Worm (Caenorhabditis elegans) whole organism, L3 larva: Measurements from ENCODE around the gene ncx-7.

ENCODE experiments used
- ceh-28 ChIP-seq: fragments of 150-350 bp; optimal IDR thresholded peaks from 2 replicates; lab custom pipeline; 2014; ENCODE audit warnings: missing biosample characterization, missing genetic modification reagents, missing genetic modification characterization
- ceh-82 ChIP-seq: fragments of 150-350 bp; optimal IDR thresholded peaks from 2 replicates; lab custom pipeline; 2014; ENCODE audit warnings: missing biosample characterization, missing genetic modification characterization
- ceh-9 ChIP-seq: sonication (generic microtip); optimal IDR thresholded peaks from 2 replicates; lab custom pipeline; 2018; ENCODE audit warnings: missing biosample characterization, missing genetic modification characterization
- daf-12 ChIP-seq: fragments of 150-350 bp; optimal IDR thresholded peaks from 2 replicates; lab custom pipeline; 2014; ENCODE audit warnings: missing biosample characterization, missing genetic modification reagents, missing genetic modification characterization
- egl-5 ChIP-seq: fragments of 150-350 bp; optimal IDR thresholded peaks from 2 replicates; lab custom pipeline; 2017; ENCODE audit warnings: missing biosample characterization, missing genetic modification reagents, missing genetic modification characterization, inconsistent platforms
- elt-2 ChIP-seq: sonication (generic microtip); optimal IDR thresholded peaks from 2 replicates; lab custom pipeline; 2016; ENCODE audit warnings: missing genetic modification reagents, mild to moderate bottlenecking, missing genetic modification characterization, missing compliant biosample characterization
- elt-3 ChIP-seq, 3 experiments: fragments of 150-350 bp in 1 of 3; sonication (generic microtip) in 2 of 3; optimal IDR thresholded peaks; 2 replicates in 2 of 3; 4 replicates in 1 of 3; lab custom pipeline; 2014 to 2017; ENCODE audit warnings: missing biosample characterization in 3 of 3, missing genetic modification characterization in 3 of 3
- fkh-2 ChIP-seq: fragments of 150-350 bp; optimal IDR thresholded peaks from 2 replicates; lab custom pipeline; 2014; ENCODE audit warnings: missing biosample characterization, missing genetic modification reagents, missing genetic modification characterization
- fos-1 ChIP-seq: fragments of 150-350 bp; optimal IDR thresholded peaks from 2 replicates; lab custom pipeline; 2014; ENCODE audit warnings: missing biosample characterization, missing genetic modification characterization
- jun-1 ChIP-seq: fragments of 150-350 bp; optimal IDR thresholded peaks from 2 replicates; lab custom pipeline; 2014; ENCODE audit warnings: missing biosample characterization, missing genetic modification reagents, missing genetic modification characterization
- lin-15B ChIP-seq: fragments of 150-350 bp; optimal IDR thresholded peaks from 2 replicates; lab custom pipeline; 2014; ENCODE audit warnings: missing biosample characterization, missing genetic modification characterization
- lin-39 ChIP-seq: fragments of 150-350 bp; optimal IDR thresholded peaks from 2 replicates; lab custom pipeline; 2018; ENCODE audit warnings: missing biosample characterization, missing genetic modification reagents, missing genetic modification characterization
- mml-1 ChIP-seq: fragments of 150-350 bp; sonication (generic microtip); optimal IDR thresholded peaks from 3 replicates; lab custom pipeline; 2014; ENCODE audit warnings: missing biosample characterization, missing genetic modification characterization
- nfya-1 ChIP-seq: sonication (generic microtip); optimal IDR thresholded peaks from 2 replicates; lab custom pipeline; 2017; ENCODE audit warnings: missing genetic modification characterization, mild to moderate bottlenecking, missing compliant biosample characterization, antibody characterized with exemption, moderate library complexity; ENCODE audit not compliant: insufficient read depth
- nhr-23 ChIP-seq: fragments of 150-350 bp; optimal IDR thresholded peaks from 2 replicates; lab custom pipeline; 2014; ENCODE audit warnings: missing biosample characterization, missing genetic modification reagents, missing genetic modification characterization
- nhr-25 ChIP-seq: sonication (generic microtip); optimal IDR thresholded peaks from 2 replicates; lab custom pipeline; 2017; ENCODE audit warnings: missing biosample characterization, missing genetic modification characterization
- nhr-28 ChIP-seq: fragments of 150-350 bp; optimal IDR thresholded peaks from 2 replicates; lab custom pipeline; 2014; ENCODE audit warnings: missing biosample characterization, missing genetic modification characterization
- nhr-43 ChIP-seq: sonication (generic microtip); optimal IDR thresholded peaks from 2 replicates; lab custom pipeline; 2016; ENCODE audit warnings: mild to moderate bottlenecking, missing genetic modification characterization, missing compliant biosample characterization; ENCODE audit not compliant: poor library complexity, severe bottlenecking
- nhr-76 ChIP-seq: fragments of 150-350 bp; sonication (generic microtip); optimal IDR thresholded peaks from 5 replicates; lab custom pipeline; 2014; ENCODE audit warnings: missing biosample characterization, missing genetic modification characterization
- nhr-77 ChIP-seq: fragments of 150-350 bp; optimal IDR thresholded peaks from 2 replicates; lab custom pipeline; 2014; ENCODE audit warnings: missing biosample characterization, missing genetic modification characterization
- pha-4 ChIP-seq: fragments of 150-350 bp; optimal IDR thresholded peaks from 2 replicates; lab custom pipeline; 2014; ENCODE audit warnings: missing biosample characterization, missing genetic modification reagents, missing genetic modification characterization
- pqm-1 ChIP-seq: fragments of 150-350 bp; optimal IDR thresholded peaks from 2 replicates; lab custom pipeline; 2017; ENCODE audit warnings: missing biosample characterization, missing genetic modification characterization, inconsistent platforms
- sea-2 ChIP-seq: fragments of 150-350 bp; sonication (generic microtip); optimal IDR thresholded peaks from 4 replicates; lab custom pipeline; 2014; ENCODE audit warnings: missing biosample characterization, missing genetic modification reagents, missing genetic modification characterization
- unc-62 ChIP-seq: fragments of 150-350 bp; sonication (generic microtip); optimal IDR thresholded peaks from 4 replicates; lab custom pipeline; 2014; ENCODE audit warnings: missing biosample characterization, missing genetic modification reagents, missing genetic modification characterization
- zag-1 ChIP-seq: fragments of 150-350 bp; optimal IDR thresholded peaks from 2 replicates; lab custom pipeline; 2014; ENCODE audit warnings: missing biosample characterization, missing genetic modification characterization
- ztf-11 ChIP-seq: fragments of 150-350 bp; optimal IDR thresholded peaks from 2 replicates; lab custom pipeline; 2014; ENCODE audit warnings: missing biosample characterization, missing genetic modification characterization
- ztf-4 ChIP-seq: fragments of 150-350 bp; optimal IDR thresholded peaks from 2 replicates; lab custom pipeline; 2014; ENCODE audit warnings: missing biosample characterization, missing genetic modification characterization

ncx-7 gene

ce11 chrIII:9733333-9733732, 13.2 kb upstream of the ncx-7 start:
- TF ChIP-seq nhr-25 (tag; lab: Kevin White, UChicago) (peak; percentile 2), ceh-82 (tag; lab: Kevin White, UChicago) (no peak), ztf-11 (no peak), nhr-23 (tag; lab: Kevin White, UChicago) (peak; percentile 63)

ce11 chrIII:9731313-9731912, 11.3 kb upstream of the ncx-7 start:
- TF ChIP-seq daf-12 (tag; lab: Kevin White, UChicago) (no peak), unc-62 (GFP tag; lab: Kevin White, UChicago) (peak; percentile 42), lin-39 (tag; lab: Kevin White, UChicago) (peak; percentile 66)

DNA sequence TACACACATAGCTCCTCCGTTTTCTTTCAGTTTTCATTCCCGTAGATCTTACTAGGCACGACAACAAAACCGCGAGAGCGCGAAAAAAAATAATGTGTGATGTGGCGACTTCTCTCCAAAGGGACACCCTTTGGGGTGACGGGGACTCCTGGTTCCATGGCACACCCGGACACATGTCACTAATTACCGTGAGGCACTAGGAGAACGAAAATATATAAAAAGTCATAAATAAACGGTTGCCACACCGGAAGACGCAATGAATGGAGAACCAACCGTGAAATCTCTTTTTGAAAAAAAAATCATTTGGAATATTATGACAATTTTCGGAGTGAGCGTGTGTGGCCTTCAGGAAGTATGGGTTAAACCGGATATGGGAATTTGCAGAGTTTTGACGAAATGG, 10.3 kb upstream of the ncx-7 start:
- TF ChIP-seq nhr-76 (tag; lab: Kevin White, UChicago) (no peak), pha-4 (tag; lab: Kevin White, UChicago) (no peak), zag-1 (no peak), elt-3 (tag; optimal IDR thresholded peaks at IDR 0.05; lab: Kevin White, UChicago) (no peak), nhr-43 (tag; lab: Kevin White, UChicago) (no peak)

DNA sequence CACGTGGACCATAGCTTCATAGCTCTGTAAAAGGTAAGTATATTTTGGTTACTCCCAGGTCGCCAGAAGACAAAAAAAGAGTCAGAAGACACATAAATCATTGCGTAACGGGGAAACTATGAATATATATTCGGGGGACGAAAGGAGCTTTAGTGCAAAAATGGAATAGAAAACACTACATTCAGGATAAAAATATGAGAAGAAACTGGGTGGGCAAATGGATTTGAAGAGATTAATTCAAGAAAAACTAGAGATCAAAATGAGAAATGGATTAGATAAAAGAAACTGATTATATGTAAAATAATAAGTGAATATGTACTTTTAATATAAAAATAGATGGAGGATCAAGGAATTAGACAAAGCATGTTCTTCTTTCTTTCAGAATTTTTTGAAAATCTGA, 7.3 kb upstream of the ncx-7 start, which contains the start of gene C07A9.12:
C07A9.12 (minus strand) TSS at position 101 of the 400 bp plus-strand sequence.
- TF ChIP-seq nhr-28 (tag; lab: Kevin White, UChicago) (no peak), elt-2 (no peak), nhr-43 (tag; lab: Kevin White, UChicago) (no peak), mml-1 (tag; lab: Kevin White, UChicago) (no peak), sea-2 (no peak), nhr-23 (tag; lab: Kevin White, UChicago) (no peak), ztf-11 (no peak), fos-1 (tag; lab: Kevin White, UChicago) (no peak), ceh-9 (tag; lab: Kevin White, UChicago) (no peak), nhr-25 (tag; lab: Kevin White, UChicago) (no peak), unc-62 (GFP tag; lab: Kevin White, UChicago) (no peak), egl-5 (tag; lab: Kevin White, UChicago) (no peak), pqm-1 (tag; lab: Kevin White, UChicago) (no peak), nhr-77 (tag; lab: Kevin White, UChicago) (no peak), pha-4 (tag; lab: Kevin White, UChicago) (no peak), ceh-28 (no peak)
- TF ChIP-seq, all 47 proteins: peak for 0

ce11 chrIII:9725114-9725513, 5.0 kb upstream of the ncx-7 start, which contains the start of gene clec-162:
Gene clec-162 (minus strand): TSS chrIII:9725214.
- no peak for TF ChIP-seq ztf-11
- no peak for TF ChIP-seq ceh-28
- TF ChIP-seq lin-15B, result no peak
- TF ChIP-seq ceh-9 (tag; lab: Kevin White, UChicago), result no peak
- no peak for TF ChIP-seq elt-2
- no peak for TF ChIP-seq ztf-4 (tag; lab: Kevin White, UChicago)
- TF ChIP-seq nhr-76 (tag; lab: Kevin White, UChicago), result no peak
- TF ChIP-seq fkh-2 (tag; lab: Kevin White, UChicago), result no peak
- no peak for TF ChIP-seq fos-1 (tag; lab: Kevin White, UChicago)
- TF ChIP-seq nhr-77 (tag; lab: Kevin White, UChicago), result no peak
- no peak for TF ChIP-seq ceh-82 (tag; lab: Kevin White, UChicago)
- no peak for TF ChIP-seq zag-1
- TF ChIP-seq lin-39 (tag; lab: Kevin White, UChicago), result no peak
- TF ChIP-seq nhr-23 (tag; lab: Kevin White, UChicago), result no peak

DNA sequence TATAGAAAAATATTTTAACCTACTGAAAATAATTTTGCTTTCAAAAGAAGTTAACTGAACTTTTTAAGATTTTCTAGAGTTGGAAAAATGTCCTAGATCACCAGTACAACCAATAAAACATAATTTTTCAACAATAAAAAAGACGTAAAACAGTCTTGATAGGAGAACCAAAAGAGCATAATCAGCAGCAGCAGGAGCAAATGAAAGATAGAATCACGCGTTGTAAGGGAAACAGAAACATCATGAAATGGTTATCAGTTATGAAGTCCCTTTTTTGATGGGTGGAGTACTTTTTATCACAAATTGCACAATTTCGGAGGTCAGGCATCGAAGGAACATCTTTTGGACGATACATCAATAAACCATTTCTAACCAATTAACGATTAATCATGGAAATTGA, 1.9 kb upstream of the ncx-7 start:
- TF ChIP-seq pha-4 (tag; lab: Kevin White, UChicago) (peak; percentile 35), fos-1 (tag; lab: Kevin White, UChicago) (no peak), pqm-1 (tag; lab: Kevin White, UChicago) (peak; percentile 95), nfya-1 (tag; lab: Kevin White, UChicago) (no peak), jun-1 (tag; lab: Kevin White, UChicago) (peak; percentile 16), elt-2 (peak; percentile 97)
